Worm (Caenorhabditis elegans): ENCODE data around the gene sams-3.

DNA sequence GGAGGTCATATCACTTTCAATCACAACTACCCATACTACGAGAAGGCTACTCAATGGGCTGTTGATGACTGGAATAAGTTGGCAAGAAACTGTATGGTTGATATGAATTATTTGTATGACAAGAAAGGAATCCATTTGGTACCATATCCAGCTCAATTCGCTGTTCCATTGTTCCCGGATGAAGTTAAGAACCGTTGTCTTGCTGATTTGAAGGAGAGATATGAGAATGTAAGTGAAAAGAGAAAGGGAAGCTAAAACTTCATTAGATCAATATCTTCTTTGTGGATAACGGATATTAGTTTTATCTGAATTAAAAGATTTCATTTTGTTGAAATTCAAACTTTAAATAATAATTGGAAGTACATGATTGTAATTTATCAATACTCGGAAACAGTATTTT, 38.1 kb downstream of the sams-3 start:
- TF ChIP-seq ztf-23 (GFP tag; IDR thresholded peaks at IDR 0.05) (no peak), flt-1 (GFP tag; IDR thresholded peaks at IDR 0.05) (no peak), tab-1 (GFP tag; IDR thresholded peaks at IDR 0.05) (no peak), klf-2 (GFP tag; conservative IDR thresholded peaks at IDR 0.05) (no peak), ref-1 (GFP tag; conservative IDR thresholded peaks at IDR 0.05) (no peak), T22C8.4 (GFP tag; IDR thresholded peaks at IDR 0.05) (no peak), med-1 (GFP tag; optimal IDR thresholded peaks at IDR 0.05; ENCODE audit: insufficient read depth) (no peak), ztf-29 (GFP tag; IDR thresholded peaks at IDR 0.05) (no peak)
